Worm (Caenorhabditis elegans) whole organism, L1 larva: ENCODE measurements around the gene toca-1.
A peak's percentile ranks its signal among the peaks of the same experiment; 100 is the strongest.

Source experiments
- C16A3.4 ChIP-seq: fragments of 150-350 bp; optimal IDR thresholded peaks from 2 replicates; lab custom pipeline; 2014; ENCODE audit warnings: missing biosample characterization, missing genetic modification characterization
- C34B4.2 ChIP-seq: sonication (generic microtip); optimal IDR thresholded peaks from 2 replicates; lab custom pipeline; 2017; ENCODE audit warnings: mild to moderate bottlenecking, missing genetic modification characterization, missing compliant biosample characterization
- aha-1 ChIP-seq: fragments of 150-350 bp; optimal IDR thresholded peaks from 2 replicates; lab custom pipeline; 2014; ENCODE audit warnings: missing biosample characterization, missing genetic modification characterization
- aly-2 ChIP-seq: fragments of 150-350 bp; optimal IDR thresholded peaks from 2 replicates; lab custom pipeline; 2014; ENCODE audit warnings: missing biosample characterization, missing genetic modification characterization
- ceh-63 ChIP-seq: fragments of 200-800 bp; sonication (Bioruptor generic); optimal IDR thresholded peaks from 2 replicates; lab custom pipeline; 2018; ENCODE audit warnings: mild to moderate bottlenecking, missing genetic modification characterization, missing compliant biosample characterization
- ceh-82 ChIP-seq, 3 experiments: fragments of 150-350 bp in 1 of 3; sonication (generic microtip) in 2 of 3; optimal IDR thresholded peaks; 2 replicates each; lab custom pipeline; 2014 to 2017; ENCODE audit warnings: missing biosample characterization in 3 of 3, missing genetic modification characterization in 3 of 3
- ceh-88 ChIP-seq: fragments of 200-800 bp; sonication (Bioruptor generic); IDR thresholded peaks from 2 replicates; pipeline ENCODE4 v1.3.6; 2022; ENCODE audit warnings: missing genetic modification characterization, missing compliant biosample characterization
- efl-1 ChIP-seq, 4 experiments: fragments of 150-350 bp; optimal IDR thresholded peaks in 3 of 4; peaks in 1 of 4; 1 replicate in 1 of 4; 2 replicates in 3 of 4; lab custom pipeline; 2014; ENCODE audit warnings: missing biosample characterization in 2 of 4, missing genetic modification characterization in 2 of 4, missing genetic modification reagents in 2 of 4
- egl-13 ChIP-seq: sonication (generic microtip); optimal IDR thresholded peaks from 2 replicates; lab custom pipeline; 2016; ENCODE audit warnings: missing genotype, missing genetic modification reagents, missing genetic modification characterization, missing compliant biosample characterization
- elt-2 ChIP-seq: sonication (generic microtip); optimal IDR thresholded peaks from 2 replicates; lab custom pipeline; 2016; ENCODE audit warnings: missing genetic modification characterization, mild to moderate bottlenecking, inconsistent platforms, missing compliant biosample characterization, missing genetic modification reagents
- elt-3 ChIP-seq, 6 experiments: fragments of 150-350 bp in 1 of 6; sonication (generic microtip); optimal IDR thresholded peaks; 2 replicates each; lab custom pipeline; 2017 to 2018; ENCODE audit warnings: missing biosample characterization in 6 of 6, missing genetic modification characterization in 6 of 6, inconsistent platforms in 1 of 6
- fkh-10 ChIP-seq: sonication (generic microtip); optimal IDR thresholded peaks from 2 replicates; lab custom pipeline; 2017; ENCODE audit warnings: missing biosample characterization, missing genetic modification reagents, missing genetic modification characterization
- fkh-8 ChIP-seq: sonication (generic microtip); optimal IDR thresholded peaks from 2 replicates; lab custom pipeline; 2016; ENCODE audit warnings: mild to moderate bottlenecking, missing genetic modification characterization, missing compliant biosample characterization
- fos-1 ChIP-seq: fragments of 150-350 bp; optimal IDR thresholded peaks from 2 replicates; lab custom pipeline; 2014; ENCODE audit warnings: missing biosample characterization, missing genetic modification characterization
- hlh-4 ChIP-seq: sonication (generic microtip); optimal IDR thresholded peaks from 2 replicates; lab custom pipeline; 2016; ENCODE audit warnings: mild to moderate bottlenecking, missing genetic modification characterization, missing compliant biosample characterization
- hpl-2 ChIP-seq: fragments of 150-350 bp; optimal IDR thresholded peaks from 2 replicates; lab custom pipeline; 2014; ENCODE audit warnings: missing biosample characterization, missing genetic modification reagents, missing genetic modification characterization
- irx-1 ChIP-seq: sonication (generic microtip); optimal IDR thresholded peaks from 2 replicates; lab custom pipeline; 2016; ENCODE audit warnings: missing genetic modification characterization, missing compliant biosample characterization
- isw-1 ChIP-seq: fragments of 200-800 bp; sonication (Bioruptor generic); IDR thresholded peaks from 2 replicates; pipeline ENCODE4 v1.3.6; 2022; ENCODE audit warnings: missing genetic modification characterization, missing compliant biosample characterization
- jun-1 ChIP-seq: fragments of 150-350 bp; optimal IDR thresholded peaks from 2 replicates; lab custom pipeline; 2014; ENCODE audit warnings: missing biosample characterization, missing genetic modification reagents, missing genetic modification characterization
- lin-13 ChIP-seq: fragments of 150-350 bp; optimal IDR thresholded peaks from 2 replicates; lab custom pipeline; 2014; ENCODE audit warnings: missing biosample characterization, missing genetic modification reagents, missing genetic modification characterization
- lin-14 ChIP-seq: fragments of 200-800 bp; sonication (Bioruptor generic); optimal IDR thresholded peaks from 2 replicates; lab custom pipeline; 2018; ENCODE audit warnings: mild to moderate bottlenecking, missing genetic modification characterization, moderate library complexity, missing compliant biosample characterization
- lsy-2 ChIP-seq, 2 experiments: fragments of 150-350 bp; optimal IDR thresholded peaks; 2 replicates each; lab custom pipeline; 2014; ENCODE audit warnings: missing biosample characterization in 2 of 2, missing genetic modification characterization in 2 of 2
- nhr-11 ChIP-seq: fragments of 150-350 bp; optimal IDR thresholded peaks from 2 replicates; lab custom pipeline; 2014; ENCODE audit warnings: missing biosample characterization, missing genetic modification characterization
- nhr-20 ChIP-seq: sonication (generic microtip); optimal IDR thresholded peaks from 2 replicates; lab custom pipeline; 2016; ENCODE audit warnings: mild to moderate bottlenecking, missing genetic modification characterization, missing compliant biosample characterization
- nhr-71 ChIP-seq: sonication (generic microtip); optimal IDR thresholded peaks from 2 replicates; lab custom pipeline; 2016; ENCODE audit warnings: mild to moderate bottlenecking, missing genetic modification characterization, moderate library complexity, missing compliant biosample characterization
- nhr-77 ChIP-seq: fragments of 150-350 bp; optimal IDR thresholded peaks from 2 replicates; lab custom pipeline; 2014; ENCODE audit warnings: missing biosample characterization, missing genetic modification characterization
- nhr-84 ChIP-seq: sonication (generic microtip); optimal IDR thresholded peaks from 2 replicates; lab custom pipeline; 2017; ENCODE audit warnings: missing biosample characterization, missing genetic modification characterization
- rnt-1 ChIP-seq: sonication (generic microtip); optimal IDR thresholded peaks from 2 replicates; lab custom pipeline; 2016; ENCODE audit warnings: mild to moderate bottlenecking, missing genetic modification characterization, moderate library complexity, missing compliant biosample characterization
- skn-1 ChIP-seq: fragments of 150-350 bp; optimal IDR thresholded peaks from 2 replicates; lab custom pipeline; 2014; ENCODE audit warnings: missing biosample characterization, missing genetic modification characterization
- snu-23 ChIP-seq: sonication (generic microtip); optimal IDR thresholded peaks from 2 replicates; lab custom pipeline; 2016; ENCODE audit warnings: missing genetic modification characterization, missing compliant biosample characterization
- sox-4 ChIP-seq: sonication (generic microtip); optimal IDR thresholded peaks from 2 replicates; lab custom pipeline; 2016; ENCODE audit warnings: missing genetic modification characterization, missing compliant biosample characterization
- sptf-1 ChIP-seq: fragments of 150-350 bp; optimal IDR thresholded peaks from 2 replicates; lab custom pipeline; 2014; ENCODE audit warnings: missing biosample characterization, missing genetic modification characterization
- swsn-7 ChIP-seq: sonication (generic microtip); optimal IDR thresholded peaks from 2 replicates; lab custom pipeline; 2016; ENCODE audit warnings: missing genetic modification characterization, missing compliant biosample characterization
- unc-130 ChIP-seq: fragments of 150-350 bp; optimal IDR thresholded peaks from 2 replicates; lab custom pipeline; 2017; ENCODE audit warnings: missing biosample characterization, missing genetic modification characterization, inconsistent platforms
- unc-62 ChIP-seq: fragments of 150-350 bp; optimal IDR thresholded peaks from 2 replicates; lab custom pipeline; 2014; ENCODE audit warnings: missing biosample characterization, missing genetic modification reagents, missing genetic modification characterization
- unc-98 ChIP-seq: fragments of 200-800 bp; sonication (Bioruptor generic); IDR thresholded peaks from 2 replicates; pipeline ENCODE4 v1.3.6; 2022; ENCODE audit warnings: missing genetic modification characterization, missing compliant biosample characterization
- zip-4 ChIP-seq: fragments of 200-800 bp; sonication (Bioruptor generic); optimal IDR thresholded peaks from 2 replicates; lab custom pipeline; 2018; ENCODE audit warnings: mild to moderate bottlenecking, missing genetic modification characterization, moderate library complexity, missing compliant biosample characterization

toca-1 gene

DNA sequence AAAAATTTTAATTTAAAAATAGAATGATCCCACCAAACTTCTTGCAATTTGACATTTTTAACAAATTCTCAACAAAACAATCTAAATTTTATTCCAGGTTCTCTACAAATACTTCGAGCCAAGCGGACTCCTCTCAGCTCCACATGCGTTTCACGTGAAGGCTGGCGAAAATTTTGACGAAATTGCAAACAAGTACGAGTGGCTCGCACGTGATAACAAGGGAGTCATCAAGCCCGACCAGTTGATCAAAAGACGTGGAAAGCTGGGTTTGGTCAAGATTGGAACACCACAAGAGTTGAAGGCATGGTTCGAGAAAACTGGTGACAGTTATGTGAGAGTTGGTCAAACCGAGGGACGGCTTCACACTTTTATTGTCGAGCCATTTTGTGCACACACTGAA, 41.6 kb downstream of the toca-1 start:
- TF ChIP-seq nhr-71 (tag; lab: Kevin White, UChicago) (peak; percentile 20), lin-13 (no peak), ceh-88 (GFP tag; lab: Robert Waterston, UW) (peak; percentile 3; the same call in 1 of the 2 replicates), rnt-1 (tag; lab: Kevin White, UChicago) (peak; percentile 23), elt-2 (tag; lab: Kevin White, UChicago) (peak; percentile 3)

DNA sequence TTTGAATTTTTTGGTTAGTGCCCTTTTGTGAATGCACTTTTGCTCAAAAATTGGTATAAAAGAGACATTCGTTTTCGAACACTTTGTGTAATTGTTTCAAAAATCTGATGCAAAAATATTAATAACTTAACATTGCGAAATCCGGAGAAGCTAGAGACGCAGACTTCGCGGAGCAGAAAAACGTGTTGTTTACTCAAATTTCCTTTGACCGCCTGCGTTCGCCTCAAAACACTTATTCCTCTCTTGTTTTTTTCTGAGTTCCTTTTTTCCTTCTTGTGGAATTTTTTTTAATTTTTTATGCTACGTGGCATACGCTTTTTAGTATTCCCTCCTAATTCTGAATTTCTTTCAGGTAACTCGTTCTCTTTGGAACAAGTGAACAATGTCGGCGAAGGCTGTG, 42.1 kb downstream of the toca-1 start, which contains the start of gene acly-1:
Gene acly-1, plus strand, starts transcription at position 353 of the 400 bp plus-strand sequence.
- TF ChIP-seq swsn-7 (no peak), egl-13 (no peak), lsy-2 (tag; optimal IDR thresholded peaks at IDR 0.05; lab: Kevin White, UChicago) (no peak), isw-1 (no peak), zip-4 (GFP tag; lab: Kevin White, UChicago) (peak; percentile 16), C16A3.4 (tag; lab: Kevin White, UChicago) (no peak), unc-62 (no peak), aly-2 (tag; lab: Kevin White, UChicago) (no peak), irx-1 (tag; lab: Kevin White, UChicago) (no peak), skn-1 (tag; lab: Kevin White, UChicago) (peak; percentile 77), nhr-84 (tag; lab: Kevin White, UChicago) (no peak), nhr-77 (tag; lab: Kevin White, UChicago) (no peak), nhr-20 (no peak), unc-130 (no peak), snu-23 (GFP tag; lab: Kevin White, UChicago) (no peak), sox-4 (tag; lab: Kevin White, UChicago) (no peak), ceh-82 (tag; optimal IDR thresholded peaks at IDR 0.05; lab: Kevin White, UChicago) (peak in 2 of 3 experiments; percentile 18 to 21), hlh-4 (tag; lab: Kevin White, UChicago) (no peak), aha-1 (tag; lab: Kevin White, UChicago) (no peak), fkh-10 (GFP tag; lab: Kevin White, UChicago) (no peak), C34B4.2 (tag; lab: Kevin White, UChicago) (no peak), fkh-8 (no peak), lin-14 (GFP tag; lab: Kevin White, UChicago) (peak; percentile 38), jun-1 (tag; lab: Kevin White, UChicago) (no peak), efl-1 (optimal IDR thresholded peaks at IDR 0.05; lab: Kevin White, UChicago) (no peak), efl-1 (GFP tag; optimal IDR thresholded peaks at IDR 0.05 in 1 of 2; lab: Kevin White, UChicago) (peak in 1 of 2 experiments; percentile 21), elt-3 (tag; optimal IDR thresholded peaks at IDR 0.05; lab: Kevin White, UChicago) (no peak), ceh-88 (GFP tag; lab: Robert Waterston, UW) (0 out of 2 replicates have a peak, but pooled peaks have one; percentile 11), hpl-2 (GFP tag; lab: Kevin White, UChicago) (no peak), unc-98 (GFP tag; lab: Robert Waterston, UW) (no peak), ceh-63 (GFP tag; lab: Kevin White, UChicago) (no peak)
- TF ChIP-seq, all 84 proteins: peak for 6

DNA sequence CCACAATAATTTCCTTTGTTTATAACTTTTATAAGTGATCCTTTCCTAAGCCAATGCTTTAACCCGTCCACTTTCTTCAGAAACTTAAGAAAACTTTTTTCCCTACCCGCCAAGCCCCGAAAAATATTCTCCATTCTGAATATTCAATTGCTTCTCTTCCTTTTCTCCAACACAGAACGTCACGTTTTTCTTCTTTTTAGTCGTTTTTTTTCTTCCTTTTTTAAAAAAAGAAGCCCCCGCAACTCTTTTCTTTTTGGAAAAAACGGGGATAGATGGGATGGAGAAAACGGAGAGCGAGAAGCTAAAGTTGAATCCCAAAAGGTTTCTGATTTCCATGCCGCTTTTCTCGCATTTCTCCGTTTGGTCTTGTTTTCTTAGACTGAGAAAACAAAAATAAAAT, 42.7 kb downstream of the toca-1 start:
- no peak for TF ChIP-seq nhr-11 (tag; lab: Kevin White, UChicago)
- TF ChIP-seq fos-1 (tag; lab: Kevin White, UChicago): no peak
- TF ChIP-seq lin-14 (GFP tag; lab: Kevin White, UChicago): peak; percentile 53
- no peak for TF ChIP-seq aha-1 (tag; lab: Kevin White, UChicago)
- no peak for TF ChIP-seq sox-4 (tag; lab: Kevin White, UChicago)
- peak; percentile 52 for TF ChIP-seq fkh-10 (GFP tag; lab: Kevin White, UChicago)
- peak in 1 of 3 experiments; percentile 3 for TF ChIP-seq ceh-82 (tag; optimal IDR thresholded peaks at IDR 0.05; lab: Kevin White, UChicago)
- TF ChIP-seq sptf-1 (tag; lab: Kevin White, UChicago): no peak
- no peak for TF ChIP-seq fkh-8
- no peak for TF ChIP-seq efl-1 (optimal IDR thresholded peaks at IDR 0.05; lab: Kevin White, UChicago)
- TF ChIP-seq efl-1 (GFP tag; optimal IDR thresholded peaks at IDR 0.05 in 1 of 2; lab: Kevin White, UChicago): peak in 1 of 2 experiments; percentile 42
- peak; percentile 16 for TF ChIP-seq skn-1 (tag; lab: Kevin White, UChicago)
